Fruit fly (Drosophila melanogaster) whole organism, prepupa: ENCODE measurements around the gene Nct.
A peak's percentile ranks its signal among the peaks of the same experiment; 100 is the strongest.

Experiments used
- Blimp-1 ChIP-seq: fragments of 200-800 bp; sonication (Bioruptor generic); optimal IDR thresholded peaks from 3 replicates; lab custom pipeline; 2017; ENCODE audit warnings: missing biosample characterization, missing genetic modification characterization, mild to moderate bottlenecking, moderate library complexity, missing genetic modification reagents
- CG10631 ChIP-seq: fragments of 200-800 bp; sonication (Bioruptor generic); optimal IDR thresholded peaks from 2 replicates; lab custom pipeline; 2016; ENCODE audit warnings: missing biosample characterization, missing genetic modification characterization
- CG10669 ChIP-seq: fragments of 200-800 bp; sonication (Bioruptor generic); optimal IDR thresholded peaks from 3 replicates; lab custom pipeline; 2018; ENCODE audit warnings: missing biosample characterization, mild to moderate bottlenecking, missing genetic modification characterization, moderate library complexity
- CG11294 ChIP-seq: fragments of 200-800 bp; sonication (Bioruptor generic); IDR thresholded peaks from 2 replicates; pipeline ENCODE4 v1.3.6; 2022; ENCODE audit warnings: missing biosample characterization, missing genetic modification characterization
- CG11762 ChIP-seq: fragments of 200-800 bp; sonication (Bioruptor generic); optimal IDR thresholded peaks from 3 replicates; lab custom pipeline; 2016; ENCODE audit warnings: missing biosample characterization, missing genetic modification characterization; ENCODE audit not compliant: insufficient read depth
- CG11902 ChIP-seq: fragments of 200-800 bp; sonication (Bioruptor generic); optimal IDR thresholded peaks from 3 replicates; lab custom pipeline; 2016; ENCODE audit warnings: missing biosample characterization, missing genetic modification characterization
- CG15336 ChIP-seq: fragments of 200-800 bp; sonication (Bioruptor generic); IDR thresholded peaks from 2 replicates; pipeline ENCODE4 v1.3.6; 2022; ENCODE audit warnings: missing biosample characterization, missing genetic modification characterization
- CG1621 ChIP-seq: fragments of 200-800 bp; sonication (Bioruptor generic); optimal IDR thresholded peaks from 3 replicates; lab custom pipeline; 2018; ENCODE audit warnings: missing biosample characterization, mild to moderate bottlenecking, missing genetic modification characterization
- CG16779 ChIP-seq: fragments of 200-800 bp; sonication (Bioruptor generic); optimal IDR thresholded peaks from 3 replicates; lab custom pipeline; 2017; ENCODE audit warnings: missing biosample characterization, mild to moderate bottlenecking, missing genetic modification characterization
- CG31627 ChIP-seq: fragments of 200-800 bp; sonication (Bioruptor generic); optimal IDR thresholded peaks from 3 replicates; lab custom pipeline; 2016; ENCODE audit warnings: missing biosample characterization, missing genetic modification characterization
- CG32006 ChIP-seq: fragments of 200-800 bp; sonication (Bioruptor generic); optimal IDR thresholded peaks from 3 replicates; lab custom pipeline; 2017; ENCODE audit warnings: missing biosample characterization, mild to moderate bottlenecking, missing genetic modification characterization
- CG34406 ChIP-seq: fragments of 200-800 bp; sonication (Bioruptor generic); optimal IDR thresholded peaks from 3 replicates; lab custom pipeline; 2016; ENCODE audit warnings: missing biosample characterization, missing genetic modification characterization
- CG3919 ChIP-seq: fragments of 200-800 bp; sonication (Bioruptor generic); optimal IDR thresholded peaks from 3 replicates; lab custom pipeline; 2016; ENCODE audit warnings: missing biosample characterization, missing genetic modification characterization
- CG4318 ChIP-seq: fragments of 200-800 bp; sonication (Bioruptor generic); optimal IDR thresholded peaks from 3 replicates; lab custom pipeline; 2017; ENCODE audit warnings: missing biosample characterization, mild to moderate bottlenecking, missing genetic modification characterization
- CG6163 ChIP-seq: fragments of 200-800 bp; sonication (Bioruptor generic); IDR thresholded peaks from 3 replicates; pipeline ENCODE4 v1.3.6; 2022; ENCODE audit warnings: missing biosample characterization, missing genetic modification characterization
- CG6276 ChIP-seq: fragments of 200-800 bp; sonication (Bioruptor generic); optimal IDR thresholded peaks from 2 replicates; lab custom pipeline; 2017; ENCODE audit warnings: missing biosample characterization, mild to moderate bottlenecking, missing genetic modification characterization
- CG6792 ChIP-seq: fragments of 200-800 bp; sonication (Bioruptor generic); optimal IDR thresholded peaks from 3 replicates; lab custom pipeline; 2016; ENCODE audit warnings: missing biosample characterization, missing genetic modification characterization
- CG6808 ChIP-seq: fragments of 200-800 bp; sonication (Bioruptor generic); optimal IDR thresholded peaks from 3 replicates; lab custom pipeline; 2017; ENCODE audit warnings: missing biosample characterization, missing genetic modification characterization, mild to moderate bottlenecking, moderate library complexity, missing genetic modification reagents
- CG6854 ChIP-seq: fragments of 200-800 bp; sonication (Bioruptor generic); optimal IDR thresholded peaks from 2 replicates; lab custom pipeline; 2017; ENCODE audit warnings: missing biosample characterization, mild to moderate bottlenecking, missing genetic modification characterization
- CG8119 ChIP-seq: fragments of 200-800 bp; sonication (Bioruptor generic); IDR thresholded peaks from 3 replicates; pipeline ENCODE4 v1.3.6; 2022; ENCODE audit warnings: missing biosample characterization, missing genetic modification characterization
- CG8319 ChIP-seq: fragments of 200-800 bp; sonication (Bioruptor generic); optimal IDR thresholded peaks from 3 replicates; lab custom pipeline; 2016; ENCODE audit warnings: missing biosample characterization, missing genetic modification characterization
- CG8632 ChIP-seq: fragments of 200-800 bp; sonication (Bioruptor generic); optimal IDR thresholded peaks from 3 replicates; lab custom pipeline; 2016; ENCODE audit warnings: missing biosample characterization, missing genetic modification characterization
- CG9139 ChIP-seq: fragments of 200-800 bp; sonication (Bioruptor generic); optimal IDR thresholded peaks from 3 replicates; lab custom pipeline; 2017; ENCODE audit warnings: missing biosample characterization, mild to moderate bottlenecking, missing genetic modification characterization
- Eip75B ChIP-seq: fragments of 200-800 bp; sonication (Bioruptor generic); optimal IDR thresholded peaks from 3 replicates; lab custom pipeline; 2016; ENCODE audit warnings: missing biosample characterization, missing genetic modification characterization
- Eip93F ChIP-seq: fragments of 200-800 bp; sonication (Bioruptor generic); optimal IDR thresholded peaks from 2 replicates; lab custom pipeline; 2016; ENCODE audit warnings: missing biosample characterization, mild to moderate bottlenecking, missing genetic modification characterization
- Ets21C ChIP-seq: fragments of 200-800 bp; sonication (Bioruptor generic); optimal IDR thresholded peaks from 3 replicates; lab custom pipeline; 2016; ENCODE audit warnings: missing biosample characterization, missing genetic modification characterization
- Ets96B ChIP-seq: fragments of 200-800 bp; optimal IDR thresholded peaks from 2 replicates; lab custom pipeline; 2019; ENCODE audit warnings: missing biosample characterization, mild to moderate bottlenecking, missing genetic modification characterization, moderate library complexity
- Gug ChIP-seq: fragments of 200-800 bp; sonication (Bioruptor generic); IDR thresholded peaks from 2 replicates; pipeline ENCODE4 v1.3.6; 2022; ENCODE audit warnings: missing biosample characterization, missing genetic modification characterization
- Hr38 ChIP-seq: sonication (Bioruptor generic); optimal IDR thresholded peaks from 2 replicates; lab custom pipeline; 2016; ENCODE audit warnings: missing biosample characterization, missing genetic modification characterization
- Hr39 ChIP-seq: fragments of 200-800 bp; sonication (Bioruptor generic); optimal IDR thresholded peaks from 2 replicates; lab custom pipeline; 2016; ENCODE audit warnings: missing biosample characterization, missing genetic modification characterization
- Hr4 ChIP-seq: fragments of 200-800 bp; sonication (Bioruptor generic); optimal IDR thresholded peaks from 3 replicates; lab custom pipeline; 2016; ENCODE audit warnings: missing biosample characterization, missing genetic modification characterization
- Met ChIP-seq: fragments of 200-800 bp; sonication (Bioruptor generic); optimal IDR thresholded peaks from 3 replicates; lab custom pipeline; 2016; ENCODE audit warnings: missing biosample characterization, missing genetic modification characterization
- Smox ChIP-seq: fragments of 200-800 bp; sonication (Bioruptor generic); optimal IDR thresholded peaks from 3 replicates; lab custom pipeline; 2016; ENCODE audit warnings: missing biosample characterization, missing genetic modification characterization
- Sox102F ChIP-seq: fragments of 200-800 bp; sonication (Bioruptor generic); optimal IDR thresholded peaks from 2 replicates; lab custom pipeline; 2016; ENCODE audit warnings: missing biosample characterization, mild to moderate bottlenecking, missing genetic modification characterization
- Sox15 ChIP-seq: fragments of 200-800 bp; sonication (Bioruptor generic); optimal IDR thresholded peaks from 3 replicates; lab custom pipeline; 2016; ENCODE audit warnings: missing biosample characterization, missing genetic modification characterization
- achi ChIP-seq: fragments of 200-800 bp; sonication (Bioruptor generic); optimal IDR thresholded peaks from 3 replicates; lab custom pipeline; 2016; ENCODE audit warnings: missing biosample characterization, missing genetic modification characterization
- acj6 ChIP-seq: fragments of 200-800 bp; sonication (Bioruptor generic); optimal IDR thresholded peaks from 3 replicates; lab custom pipeline; 2016; ENCODE audit warnings: missing biosample characterization, missing genetic modification characterization
- eg ChIP-seq: fragments of 200-800 bp; sonication (Bioruptor generic); IDR thresholded peaks from 3 replicates; pipeline ENCODE4 v1.3.6; 2022; ENCODE audit warnings: missing biosample characterization, missing genetic modification characterization
- fd59A ChIP-seq: fragments of 200-800 bp; sonication (Bioruptor generic); optimal IDR thresholded peaks from 2 replicates; lab custom pipeline; 2017; ENCODE audit warnings: missing biosample characterization, mild to moderate bottlenecking, missing genetic modification characterization, missing genetic modification reagents
- fd85E ChIP-seq: fragments of 200-800 bp; sonication (Bioruptor generic); optimal IDR thresholded peaks from 3 replicates; lab custom pipeline; 2016; ENCODE audit warnings: missing biosample characterization, missing genetic modification characterization
- lz ChIP-seq: fragments of 200-800 bp; sonication (Bioruptor generic); optimal IDR thresholded peaks from 3 replicates; lab custom pipeline; 2016; ENCODE audit warnings: missing biosample characterization, missing genetic modification characterization
- net ChIP-seq: fragments of 200-800 bp; sonication (Bioruptor generic); optimal IDR thresholded peaks from 3 replicates; lab custom pipeline; 2016; ENCODE audit warnings: missing biosample characterization, missing genetic modification characterization
- pdm3 ChIP-seq: fragments of 200-800 bp; sonication (Bioruptor generic); optimal IDR thresholded peaks from 3 replicates; lab custom pipeline; 2016; ENCODE audit warnings: missing biosample characterization, missing genetic modification characterization
- spab ChIP-seq: fragments of 200-800 bp; sonication (Bioruptor generic); optimal IDR thresholded peaks from 2 replicates; lab custom pipeline; 2017; ENCODE audit warnings: missing biosample characterization, mild to moderate bottlenecking, missing genetic modification characterization, missing genetic modification reagents
- ss ChIP-seq, 2 experiments: fragments of 200-800 bp; sonication (Bioruptor generic); optimal IDR thresholded peaks; 2 replicates in 1 of 2; 3 replicates in 1 of 2; lab custom pipeline; 2017 to 2018; ENCODE audit warnings: mild to moderate bottlenecking in 2 of 2, missing biosample characterization in 2 of 2, missing genetic modification characterization in 2 of 2, moderate library complexity in 1 of 2
- svp ChIP-seq: fragments of 200-800 bp; sonication (Bioruptor generic); peaks from one replicate; lab custom pipeline; 2016; ENCODE audit warnings: missing biosample characterization, missing genetic modification characterization

The Nct gene

dm6 chr3R:24890919-24891318 lies 39.5 kb downstream of the Nct start (continued):
- TF ChIP-seq fd85E: no peak
- no peak for TF ChIP-seq Sox102F (GFP tag; lab: Kevin White, UChicago)
- TF ChIP-seq Ets21C (GFP tag; lab: Kevin White, UChicago): no peak
- TF ChIP-seq CG16779 (tag; lab: Kevin White, UChicago): no peak
- no peak for TF ChIP-seq CG3919 (GFP tag; lab: Kevin White, UChicago)
- no peak for TF ChIP-seq Hr38 (GFP tag; lab: Kevin White, UChicago)
- TF ChIP-seq lz: peak; percentile 5
- no peak for TF ChIP-seq net (GFP tag; lab: Kevin White, UChicago)
- no peak for TF ChIP-seq CG11762 (GFP tag; lab: Kevin White, UChicago)
- TF ChIP-seq CG10631 (GFP tag; lab: Kevin White, UChicago): no peak
- no peak for TF ChIP-seq Smox (GFP tag; lab: Kevin White, UChicago)
- no peak for TF ChIP-seq CG8632
- peak; percentile 71 for TF ChIP-seq CG32006 (GFP tag; lab: Kevin White, UChicago)
- peak; percentile 38 for TF ChIP-seq pdm3 (GFP tag; lab: Kevin White, UChicago)
- TF ChIP-seq CG4318 (GFP tag; lab: Kevin White, UChicago): peak; percentile 47
- no peak for TF ChIP-seq Blimp-1 (GFP tag; lab: Kevin White, UChicago)
- peak; percentile 5 for TF ChIP-seq achi
- TF ChIP-seq, all 60 proteins: peak for 17

DNA sequence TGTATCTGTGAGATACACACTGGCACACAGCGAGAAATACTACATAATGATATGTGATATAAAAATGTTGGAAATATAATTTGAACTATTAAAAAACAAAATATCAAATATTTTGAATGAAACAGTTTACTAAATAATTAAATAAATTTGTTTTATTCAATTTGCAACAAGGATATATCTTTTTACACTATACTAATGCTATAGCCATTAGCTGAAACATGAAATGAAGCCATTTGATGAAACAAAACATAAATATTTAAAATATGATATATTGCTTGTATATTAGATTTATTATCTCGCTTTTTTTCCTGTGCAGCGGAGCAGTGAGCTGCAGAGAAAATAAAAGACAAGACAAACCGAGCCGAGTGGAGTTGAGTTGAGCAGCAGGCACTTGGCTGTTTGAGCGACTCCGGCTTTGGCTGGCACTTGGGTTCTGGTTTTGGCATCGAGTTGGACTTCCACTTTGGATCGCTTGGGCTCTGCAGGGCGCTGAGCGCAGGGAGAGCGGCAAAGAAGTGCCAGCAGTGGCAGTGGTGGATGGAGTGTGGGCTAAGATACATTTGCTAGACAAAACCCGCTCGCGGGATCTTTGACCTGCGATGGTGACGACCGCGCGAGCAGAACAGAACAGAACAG lies 42.0 kb downstream of the Nct start:
- TF ChIP-seq ss (GFP tag; optimal IDR thresholded peaks at IDR 0.05; lab: Kevin White, UChicago): peak; percentile 84 to 86
- peak; percentile 81 for TF ChIP-seq CG10669
- peak; percentile 90 for TF ChIP-seq achi
- TF ChIP-seq Gug (GFP tag; lab: Robert Waterston, UW): peak; percentile 76
- peak; percentile 88 for TF ChIP-seq net (GFP tag; lab: Kevin White, UChicago)
- peak; percentile 68 for TF ChIP-seq pdm3 (GFP tag; lab: Kevin White, UChicago)
- peak; percentile 52 for TF ChIP-seq CG8319 (GFP tag; lab: Kevin White, UChicago)
- TF ChIP-seq Met: peak; percentile 83
- TF ChIP-seq Sox102F (GFP tag; lab: Kevin White, UChicago): peak; percentile 63
- TF ChIP-seq Blimp-1 (GFP tag; lab: Kevin White, UChicago): peak; percentile 69
- TF ChIP-seq Eip93F (GFP tag; lab: Kevin White, UChicago): no peak
- TF ChIP-seq Hr39 (GFP tag; lab: Kevin White, UChicago): peak; percentile 22
- TF ChIP-seq spab (GFP tag; lab: Kevin White, UChicago): peak; percentile 91
- peak; percentile 94 for TF ChIP-seq CG15336 (GFP tag; lab: Robert Waterston, UW)
- peak; percentile 85 for TF ChIP-seq fd59A (GFP tag; lab: Kevin White, UChicago)
- peak; percentile 39 for TF ChIP-seq Sox15 (GFP tag; lab: Kevin White, UChicago)
- TF ChIP-seq Eip75B (GFP tag; lab: Kevin White, UChicago): peak; percentile 53
- peak; percentile 27 for TF ChIP-seq fd85E
- TF ChIP-seq CG8119 (GFP tag; lab: Robert Waterston, UW): peak; percentile 95
- peak; percentile 87 for TF ChIP-seq svp (GFP tag; lab: Kevin White, UChicago)
- peak; percentile 55 for TF ChIP-seq lz
- peak; percentile 86 for TF ChIP-seq CG3919 (GFP tag; lab: Kevin White, UChicago)
- peak; percentile 81; the same call in 2 of the 3 replicates for TF ChIP-seq CG6163
- peak; percentile 81 for TF ChIP-seq acj6 (GFP tag; lab: Kevin White, UChicago)
- TF ChIP-seq CG6792 (GFP tag; lab: Kevin White, UChicago): peak; percentile 80
- peak; percentile 93 for TF ChIP-seq Ets96B (tag; lab: Kevin White, UChicago)
- peak; percentile 82 for TF ChIP-seq CG34406 (GFP tag; lab: Kevin White, UChicago)
- TF ChIP-seq eg: peak; percentile 84
- no peak for TF ChIP-seq Hr38 (GFP tag; lab: Kevin White, UChicago)
- TF ChIP-seq CG6276 (GFP tag; lab: Kevin White, UChicago): peak; percentile 92
- peak; percentile 59 for TF ChIP-seq CG11902 (GFP tag; lab: Kevin White, UChicago)
- peak; percentile 33 for TF ChIP-seq CG31627 (GFP tag; lab: Kevin White, UChicago)
- peak; percentile 74 for TF ChIP-seq CG9139
- TF ChIP-seq CG6808 (GFP tag; lab: Kevin White, UChicago): peak; percentile 91
- TF ChIP-seq Hr4 (GFP tag; lab: Kevin White, UChicago): peak; percentile 66
- TF ChIP-seq CG11294 (GFP tag; lab: Robert Waterston, UW): peak; percentile 70; the same call in 1 of the 2 replicates
- TF ChIP-seq CG10631 (GFP tag; lab: Kevin White, UChicago): peak; percentile 88
- TF ChIP-seq CG6854 (GFP tag; lab: Kevin White, UChicago): peak; percentile 76
- peak; percentile 79 for TF ChIP-seq CG8632
- TF ChIP-seq CG16779 (tag; lab: Kevin White, UChicago): peak; percentile 81
- peak; percentile 19 for TF ChIP-seq Ets21C (GFP tag; lab: Kevin White, UChicago)
- TF ChIP-seq CG1621 (tag; lab: Kevin White, UChicago): peak; percentile 45
- peak; percentile 77 for TF ChIP-seq Smox (GFP tag; lab: Kevin White, UChicago)
